Worm (Caenorhabditis elegans) whole organism, late embryonic: ENCODE measurements around the gene acp-3.

Experiments used
- K09A11.1 ChIP-seq: sonication (generic microtip); optimal IDR thresholded peaks from 2 replicates; lab custom pipeline; 2017; ENCODE audit warnings: antibody characterized with exemption, mild to moderate bottlenecking, missing genetic modification characterization, missing compliant biosample characterization; ENCODE audit not compliant: insufficient read depth
- ama-1 ChIP-seq: fragments of 150-350 bp; optimal IDR thresholded peaks from 2 replicates; lab custom pipeline; 2014
- ceh-19 ChIP-seq: fragments of 200-800 bp; sonication (Bioruptor generic); optimal IDR thresholded peaks from 2 replicates; lab custom pipeline; 2018; ENCODE audit warnings: mild to moderate bottlenecking, missing genetic modification characterization, missing compliant biosample characterization
- ceh-6 ChIP-seq: fragments of 200-800 bp; sonication (Bioruptor generic); optimal IDR thresholded peaks from 2 replicates; lab custom pipeline; 2018; ENCODE audit warnings: mild to moderate bottlenecking, missing genetic modification characterization, missing compliant biosample characterization
- dmd-4 ChIP-seq: sonication (generic microtip); optimal IDR thresholded peaks from 2 replicates; lab custom pipeline; 2016; ENCODE audit warnings: borderline replicate concordance, missing genetic modification characterization, missing compliant biosample characterization
- hlh-8 ChIP-seq: sonication (generic microtip); optimal IDR thresholded peaks from 2 replicates; lab custom pipeline; 2016; ENCODE audit warnings: missing genotype, missing genetic modification characterization, missing compliant biosample characterization
- lim-6 ChIP-seq: sonication (generic microtip); optimal IDR thresholded peaks from 2 replicates; lab custom pipeline; 2016; ENCODE audit warnings: missing genetic modification characterization, missing compliant biosample characterization
- lin-11 ChIP-seq: fragments of 200-800 bp; sonication (Bioruptor generic); optimal IDR thresholded peaks from 2 replicates; lab custom pipeline; 2018; ENCODE audit warnings: mild to moderate bottlenecking, missing genetic modification characterization, missing compliant biosample characterization
- madf-2 ChIP-seq: sonication (generic microtip); optimal IDR thresholded peaks from 2 replicates; lab custom pipeline; 2017; ENCODE audit warnings: missing genetic modification characterization, missing compliant biosample characterization
- mec-3 ChIP-seq: sonication (generic microtip); optimal IDR thresholded peaks from 2 replicates; lab custom pipeline; 2016; ENCODE audit warnings: borderline replicate concordance, missing genetic modification characterization, missing compliant biosample characterization
- nfya-1 ChIP-seq: sonication (generic microtip); optimal IDR thresholded peaks from 2 replicates; lab custom pipeline; 2017; ENCODE audit warnings: missing genetic modification characterization, mild to moderate bottlenecking, missing compliant biosample characterization, antibody characterized with exemption, moderate library complexity
- rnt-1 ChIP-seq: sonication (generic microtip); optimal IDR thresholded peaks from 2 replicates; lab custom pipeline; 2016; ENCODE audit warnings: missing genetic modification characterization, missing compliant biosample characterization
- unc-86 ChIP-seq: sonication (generic microtip); optimal IDR thresholded peaks from 2 replicates; lab custom pipeline; 2016; ENCODE audit warnings: missing genetic modification characterization, missing compliant biosample characterization
- ztf-16 ChIP-seq: sonication (generic microtip); optimal IDR thresholded peaks from 2 replicates; lab custom pipeline; 2017; ENCODE audit warnings: missing genetic modification characterization, missing compliant biosample characterization

DNA sequence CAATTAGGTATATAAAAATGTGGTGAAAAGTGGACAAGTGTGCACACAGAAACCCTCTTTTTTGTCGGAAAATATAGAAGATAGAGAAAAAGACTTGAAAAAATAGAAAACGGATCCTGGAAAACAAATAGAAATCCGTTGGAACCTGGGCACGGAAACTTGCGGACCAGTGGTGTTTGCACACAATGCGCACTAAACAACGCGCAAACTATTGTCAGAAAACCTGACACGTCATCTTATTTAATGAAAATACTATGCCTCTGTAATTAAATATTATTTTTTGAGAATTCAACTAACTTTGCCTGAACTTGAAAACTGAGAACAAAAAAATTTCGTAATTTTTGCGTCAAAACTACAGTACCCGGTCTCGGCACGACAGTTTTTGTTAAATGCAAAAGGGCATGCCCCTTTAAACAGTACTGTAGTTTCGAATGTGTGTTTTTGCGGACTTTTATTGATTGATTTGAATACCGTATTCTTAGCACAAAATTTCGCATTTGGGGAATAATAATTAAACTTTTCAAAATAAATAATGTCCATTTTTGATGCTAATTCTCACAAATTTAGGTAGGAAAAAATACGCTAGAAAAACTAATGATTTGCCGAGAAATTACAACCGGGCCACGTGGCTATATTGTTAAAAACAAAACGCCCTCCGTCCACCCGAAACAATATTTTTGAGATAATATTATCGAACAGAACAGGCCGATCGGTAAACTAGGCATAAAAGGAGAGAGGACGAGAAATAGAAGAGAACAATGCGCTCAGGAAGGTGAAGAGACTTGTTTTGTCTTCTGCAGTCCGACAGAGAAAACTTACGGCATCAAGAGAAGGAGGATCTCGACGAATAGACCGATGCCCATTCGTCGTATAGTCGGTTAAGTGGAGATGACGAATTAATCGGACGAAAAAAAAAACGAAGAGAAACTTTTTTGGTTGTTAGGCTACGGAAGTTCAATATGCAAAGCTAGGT lies 7.7 kb downstream of the acp-3 start:
- TF ChIP-seq mec-3 (no peak), ama-1 (lab: Kevin White, UChicago) (no peak), lin-11 (tag; lab: Kevin White, UChicago) (no peak), ceh-19 (GFP tag; lab: Kevin White, UChicago) (no peak), rnt-1 (tag; lab: Kevin White, UChicago) (no peak), nfya-1 (tag; lab: Kevin White, UChicago) (no peak), madf-2 (tag; lab: Kevin White, UChicago) (no peak), dmd-4 (tag; lab: Kevin White, UChicago) (no peak), ceh-6 (GFP tag; lab: Kevin White, UChicago) (no peak), lim-6 (no peak), hlh-8 (no peak), K09A11.1 (tag; lab: Kevin White, UChicago) (no peak), unc-86 (tag; lab: Kevin White, UChicago) (no peak), ztf-16 (tag; lab: Kevin White, UChicago) (no peak)
